Worm (Caenorhabditis elegans): Measurements from ENCODE around the gene ent-7.

DNA sequence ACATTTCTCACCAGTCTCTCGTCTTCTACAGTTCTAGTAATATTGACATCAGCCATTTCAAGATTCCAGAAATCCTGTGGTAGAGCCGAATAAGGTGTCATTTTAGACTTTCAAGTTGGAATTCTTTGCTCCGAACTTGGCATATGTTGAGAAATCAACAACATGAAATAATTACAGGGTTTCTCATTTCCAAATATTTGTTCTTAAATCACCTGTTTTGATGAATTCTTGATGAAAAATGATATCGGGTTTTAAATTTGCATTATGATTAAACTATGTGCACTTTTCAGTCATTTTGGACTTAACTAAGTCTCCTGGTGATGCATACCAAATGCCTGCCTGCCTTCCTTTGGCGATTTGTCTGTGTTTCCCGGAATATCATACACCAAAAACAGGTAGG lies 36.5 kb downstream of the ent-7 start, which contains the start of gene srv-12:
- TF ChIP-seq tab-1 (GFP tag; IDR thresholded peaks at IDR 0.05) = no peak
- TF ChIP-seq flt-1 (GFP tag; IDR thresholded peaks at IDR 0.05) = no peak
- TF ChIP-seq ztf-29 (GFP tag; IDR thresholded peaks at IDR 0.05) = no peak
- TF ChIP-seq med-1 (GFP tag; optimal IDR thresholded peaks at IDR 0.05; ENCODE audit: insufficient read depth) = no peak
- TF ChIP-seq cog-1 (tag; optimal IDR thresholded peaks at IDR 0.05) = no peak

Data from whole organism, midembryonic.